Fruit fly (Drosophila melanogaster) whole organism: Measurements from ENCODE around the gene CG33306.

ENCODE experiments used
- CG8478 ChIP-seq: fragments of >200 bp; optimal IDR thresholded peaks from 2 replicates; lab custom pipeline; 2018; ENCODE audit warnings: inconsistent platforms
- Dll ChIP-seq: fragments of >200 bp; optimal IDR thresholded peaks from 2 replicates; lab custom pipeline; 2017
- usp ChIP-seq: fragments of >200 bp; optimal IDR thresholded peaks from 2 replicates; lab custom pipeline; 2017; ENCODE audit warnings: missing biosample characterization, missing genetic modification characterization, mixed read lengths

dm6 chr2L:13843692-13844284 is at the start of gene CG33306:
- TF ChIP-seq CG8478, result no peak
- TF ChIP-seq Dll (lab: Kevin White, UChicago), result no peak
- TF ChIP-seq usp (GFP tag; lab: Kevin White, UChicago), result no peak
